Fruit fly (Drosophila melanogaster) whole organism, prepupa: ENCODE data around the gene CG7202.

ENCODE experiments used
- CG10669 ChIP-seq: fragments of 200-800 bp; sonication (Bioruptor generic); optimal IDR thresholded peaks from 3 replicates; lab custom pipeline; 2018; ENCODE audit warnings: missing biosample characterization, mild to moderate bottlenecking, missing genetic modification characterization, moderate library complexity
- CG9139 ChIP-seq: fragments of 200-800 bp; sonication (Bioruptor generic); optimal IDR thresholded peaks from 3 replicates; lab custom pipeline; 2017; ENCODE audit warnings: missing biosample characterization, mild to moderate bottlenecking, missing genetic modification characterization
- Met ChIP-seq: fragments of 200-800 bp; sonication (Bioruptor generic); optimal IDR thresholded peaks from 3 replicates; lab custom pipeline; 2016; ENCODE audit warnings: missing biosample characterization, missing genetic modification characterization
- Smox ChIP-seq: fragments of 200-800 bp; sonication (Bioruptor generic); optimal IDR thresholded peaks from 3 replicates; lab custom pipeline; 2016; ENCODE audit warnings: missing biosample characterization, missing genetic modification characterization

dm6 chr3L:21515823-21516715 is 23.5 kb upstream of the CG7202 start, which contains the start of the genes SAK and Cdk12:
- TF ChIP-seq Met (GFP tag; lab: Kevin White, UChicago) (peak; percentile 77), CG10669 (GFP tag; lab: Kevin White, UChicago) (peak; percentile 78), Smox (GFP tag; lab: Kevin White, UChicago) (peak; percentile 77), CG9139 (GFP tag; lab: Kevin White, UChicago) (peak; percentile 49)
